Fruit fly (Drosophila melanogaster) whole organism, pupa: ENCODE measurements around the gene CG14324.

ENCODE experiments used
- CG10348 ChIP-seq: fragments of 200-800 bp; sonication (Bioruptor generic); IDR thresholded peaks from 2 replicates; pipeline ENCODE4 v1.3.6; 2022; ENCODE audit warnings: missing biosample characterization, missing genetic modification characterization
- CG12605 ChIP-seq: fragments of 200-800 bp; sonication (Bioruptor generic); IDR thresholded peaks from 2 replicates; pipeline ENCODE4 v1.3.6; 2022; ENCODE audit warnings: missing biosample characterization, missing genetic modification characterization
- CG13204 ChIP-seq: fragments of 200-800 bp; sonication (Bioruptor generic); optimal IDR thresholded peaks from 2 replicates; lab custom pipeline; 2018; ENCODE audit warnings: missing biosample characterization, mild to moderate bottlenecking, missing genetic modification characterization, moderate library complexity
- CG14655 ChIP-seq: fragments of 200-800 bp; sonication (Bioruptor generic); optimal IDR thresholded peaks from 3 replicates; lab custom pipeline; 2017; ENCODE audit warnings: mild to moderate bottlenecking, missing biosample characterization, missing genetic modification reagents, missing genetic modification characterization
- CG15710 ChIP-seq: fragments of 200-800 bp; sonication (Bioruptor generic); optimal IDR thresholded peaks from 2 replicates; lab custom pipeline; 2018; ENCODE audit warnings: missing biosample characterization, mild to moderate bottlenecking, missing genetic modification characterization, moderate library complexity
- CG17806 ChIP-seq: fragments of 200-800 bp; sonication (Bioruptor generic); optimal IDR thresholded peaks from 2 replicates; lab custom pipeline; 2018; ENCODE audit warnings: missing biosample characterization, mild to moderate bottlenecking, missing genetic modification characterization, moderate library complexity
- CG32121 ChIP-seq: fragments of 200-800 bp; sonication (Bioruptor generic); IDR thresholded peaks from 2 replicates; pipeline ENCODE4 v1.3.6; 2022; ENCODE audit warnings: missing biosample characterization, missing genetic modification characterization
- CG34367 ChIP-seq: fragments of 200-800 bp; sonication (Bioruptor generic); optimal IDR thresholded peaks from 2 replicates; lab custom pipeline; 2018; ENCODE audit warnings: missing biosample characterization, mild to moderate bottlenecking, missing genetic modification characterization
- CG4496 ChIP-seq: fragments of 200-800 bp; sonication (Bioruptor generic); IDR thresholded peaks from 3 replicates; pipeline ENCODE4 v1.3.6; 2022; ENCODE audit warnings: missing biosample characterization, missing genetic modification characterization
- CG8159 ChIP-seq: fragments of 200-800 bp; sonication (Bioruptor generic); optimal IDR thresholded peaks from 3 replicates; lab custom pipeline; 2018; ENCODE audit warnings: missing biosample characterization, mild to moderate bottlenecking, missing genetic modification characterization, moderate library complexity
- CG8301 ChIP-seq: fragments of 200-800 bp; sonication (Bioruptor generic); optimal IDR thresholded peaks from 2 replicates; lab custom pipeline; 2018; ENCODE audit warnings: missing biosample characterization, mild to moderate bottlenecking, missing genetic modification characterization
- CG9948 ChIP-seq: fragments of 200-800 bp; sonication (Bioruptor generic); optimal IDR thresholded peaks from 2 replicates; lab custom pipeline; 2018; ENCODE audit warnings: missing biosample characterization, mild to moderate bottlenecking, missing genetic modification characterization, moderate library complexity
- D1 ChIP-seq: fragments of 200-800 bp; sonication (Bioruptor generic); optimal IDR thresholded peaks from 2 replicates; lab custom pipeline; 2018; ENCODE audit warnings: missing biosample characterization, mild to moderate bottlenecking, missing genetic modification characterization, moderate library complexity
- EcR ChIP-seq: fragments of 200-800 bp; sonication (Bioruptor generic); optimal IDR thresholded peaks from 3 replicates; lab custom pipeline; 2019; ENCODE audit warnings: missing biosample characterization, missing genetic modification characterization, mild to moderate bottlenecking, moderate library complexity, missing genetic modification reagents
- Ets98B ChIP-seq: fragments of 200-800 bp; sonication (Bioruptor generic); IDR thresholded peaks from 2 replicates; pipeline ENCODE4 v1.3.6; 2022; ENCODE audit warnings: missing biosample characterization, missing genetic modification characterization
- Pif1A ChIP-seq: fragments of 200-800 bp; sonication (Bioruptor generic); optimal IDR thresholded peaks from 3 replicates; lab custom pipeline; 2016; ENCODE audit warnings: missing biosample characterization, missing genetic modification characterization
- Pif1B ChIP-seq: fragments of 200-800 bp; sonication (Bioruptor generic); optimal IDR thresholded peaks from 3 replicates; lab custom pipeline; 2016; ENCODE audit warnings: missing biosample characterization, missing genetic modification characterization
- Snoo ChIP-seq: fragments of 200-800 bp; sonication (Bioruptor generic); optimal IDR thresholded peaks from 3 replicates; lab custom pipeline; 2017; ENCODE audit warnings: missing biosample characterization, mild to moderate bottlenecking, missing genetic modification characterization, inconsistent platforms
- fd96Ca ChIP-seq: fragments of 200-800 bp; sonication (Bioruptor generic); IDR thresholded peaks from 3 replicates; pipeline ENCODE4 v1.3.6; 2022; ENCODE audit warnings: missing biosample characterization, missing genetic modification characterization
- gl ChIP-seq: fragments of 200-800 bp; sonication (Bioruptor generic); optimal IDR thresholded peaks from 2 replicates; lab custom pipeline; 2018; ENCODE audit warnings: missing biosample characterization, mild to moderate bottlenecking, missing genetic modification characterization
- rn ChIP-seq: fragments of 200-800 bp; sonication (Bioruptor generic); IDR thresholded peaks from 2 replicates; pipeline ENCODE4 v1.3.6; 2022; ENCODE audit warnings: missing biosample characterization, missing genetic modification characterization

Gene CG14324

DNA sequence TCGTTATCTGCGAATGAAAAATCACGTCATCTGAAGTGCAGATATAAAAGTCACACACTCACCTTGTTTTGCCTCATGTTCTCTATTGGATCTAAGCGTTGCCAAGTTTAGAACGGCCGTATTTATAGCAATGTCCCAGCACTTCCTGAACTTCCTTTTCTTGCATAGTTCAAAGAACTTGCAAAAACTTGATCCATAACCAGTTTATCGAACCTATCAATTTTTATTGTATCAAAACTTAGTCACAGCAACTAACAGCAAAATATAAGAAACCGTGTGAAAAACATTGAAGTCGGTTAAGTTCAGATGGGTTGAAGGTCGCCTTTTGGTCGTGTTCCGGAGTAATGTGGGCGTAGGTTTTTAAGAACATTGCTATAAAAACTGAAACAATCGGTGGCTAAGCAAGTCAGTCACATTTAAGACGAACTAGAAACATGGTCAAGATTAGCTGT, at the start of gene CG14324, which contains the start of gene CG14326:
TSS of gene CG14324 (minus strand) at position 101 of the 452 bp plus-strand sequence.
TSS of gene CG14326 (plus strand) at position 402 of the 452 bp plus-strand sequence.
- TF ChIP-seq gl (tag; lab: Kevin White, UChicago) (no peak), CG9948 (tag; lab: Kevin White, UChicago) (no peak), CG12605 (no peak), CG10348 (GFP tag; lab: Robert Waterston, UW) (no peak), CG34367 (tag; lab: Kevin White, UChicago) (no peak), Snoo (tag; lab: Kevin White, UChicago) (no peak), CG4496 (GFP tag; lab: Robert Waterston, UW) (no peak), CG8159 (tag; lab: Kevin White, UChicago) (no peak)
- TF ChIP-seq, all 21 proteins: peak for 0

DNA sequence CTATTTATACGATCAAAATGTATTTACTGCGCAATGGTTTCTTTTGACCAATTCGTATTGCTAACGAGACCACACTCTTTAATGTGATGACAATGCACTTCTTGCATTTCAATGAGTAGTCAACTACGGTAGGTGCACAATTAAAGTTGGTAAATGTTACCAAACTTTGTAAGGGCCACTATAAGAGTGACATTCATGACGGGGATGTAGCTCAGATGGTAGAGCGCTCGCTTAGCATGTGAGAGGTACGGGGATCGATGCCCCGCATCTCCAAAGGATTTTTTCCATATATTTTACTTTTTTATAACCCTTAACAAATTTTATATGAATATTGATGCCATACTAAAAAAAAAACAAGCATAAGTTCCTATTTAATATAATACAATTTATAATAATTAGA, 49.4 kb upstream of the CG14324 start:
- TF ChIP-seq fd96Ca (GFP tag; lab: Robert Waterston, UW) (no peak), CG12605 (no peak), CG14655 (no peak), Pif1A (no peak), CG9948 (tag; lab: Kevin White, UChicago) (no peak), Snoo (tag; lab: Kevin White, UChicago) (no peak)

DNA sequence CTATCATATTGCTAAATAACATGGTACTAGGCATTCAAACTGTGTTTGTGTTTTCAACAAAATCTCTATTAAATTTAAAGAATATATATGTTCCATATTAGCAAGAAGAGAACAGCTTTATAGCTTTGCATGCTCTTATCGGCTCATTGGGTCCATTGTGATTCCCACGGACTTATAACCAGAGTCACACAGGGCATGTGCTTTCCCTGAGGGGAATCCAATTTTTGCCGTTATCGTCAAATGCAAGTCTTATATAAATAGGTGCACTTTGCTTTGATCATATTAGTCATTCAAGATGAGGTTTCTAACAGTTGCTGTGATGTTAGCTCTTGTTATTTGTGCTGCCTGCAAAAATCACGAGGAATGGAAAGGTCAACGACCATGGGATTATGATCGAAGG, 48.7 kb upstream of the CG14324 start, which contains the start of gene CG45045:
TSS of gene CG45045 (plus strand) at position 294 of the 400 bp plus-strand sequence.
- TF ChIP-seq CG8301 (no peak), CG17806 (no peak), CG32121 (GFP tag; lab: Robert Waterston, UW) (no peak), CG13204 (GFP tag; lab: Kevin White, UChicago) (no peak), CG8159 (tag; lab: Kevin White, UChicago) (no peak), gl (tag; lab: Kevin White, UChicago) (no peak), CG15710 (tag; lab: Kevin White, UChicago) (no peak), CG14655 (no peak), CG10348 (GFP tag; lab: Robert Waterston, UW) (no peak), Snoo (tag; lab: Kevin White, UChicago) (no peak), D1 (tag; lab: Kevin White, UChicago) (no peak)

DNA sequence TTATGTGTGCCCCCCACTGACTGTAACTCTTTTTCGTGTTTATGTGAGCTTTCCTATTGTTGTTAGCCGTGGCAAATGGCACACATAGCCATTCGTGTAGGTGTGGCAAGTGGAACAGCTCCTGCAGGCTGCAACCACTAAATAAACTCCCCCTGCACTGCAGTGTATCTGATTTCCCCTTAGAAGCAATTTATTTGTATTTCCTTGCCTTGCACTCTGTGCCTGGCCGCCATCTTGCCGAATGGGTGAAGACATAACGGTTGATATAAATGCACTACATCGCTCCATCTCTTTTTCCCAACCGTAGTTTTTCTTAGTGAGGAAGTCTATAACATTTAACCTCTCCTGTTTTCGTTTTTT, 48.2 kb upstream of the CG14324 start:
- TF ChIP-seq CG34367 (tag; lab: Kevin White, UChicago): no peak

DNA sequence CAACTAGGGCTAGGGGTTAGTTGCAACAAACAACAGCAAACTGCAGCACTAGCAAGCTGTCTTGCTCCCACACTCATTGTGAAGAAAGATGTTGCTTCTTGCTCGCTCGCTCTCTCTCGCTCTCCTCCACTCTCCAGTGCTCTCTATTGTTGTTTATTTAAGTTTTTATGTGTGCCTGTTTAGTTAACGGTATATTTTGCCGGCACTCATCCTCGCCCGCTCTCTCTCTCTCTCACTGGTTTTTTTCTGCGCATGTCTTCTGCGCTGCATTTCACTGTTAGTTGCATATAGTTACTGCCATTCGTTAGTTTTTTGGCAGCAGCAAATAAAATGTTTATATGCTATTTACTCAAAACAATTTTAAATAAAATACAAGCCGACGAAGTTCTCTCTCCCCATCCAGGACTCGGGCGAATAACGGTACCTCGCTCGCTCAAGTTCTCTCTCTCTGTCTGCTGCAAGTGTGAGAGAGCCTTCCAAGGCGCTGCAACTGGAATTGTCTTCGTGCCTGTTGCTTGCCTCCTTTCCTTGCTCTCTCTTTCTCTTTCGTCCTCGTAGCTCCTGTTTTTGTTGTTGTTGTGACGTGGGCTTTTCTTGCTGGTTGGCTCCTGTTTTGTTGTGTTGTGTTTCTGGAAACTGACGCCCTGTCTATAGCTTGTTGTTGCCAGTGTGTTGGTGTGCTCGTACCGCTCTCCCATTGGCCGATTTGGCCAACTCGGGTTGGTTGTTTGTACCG, 47.6 kb upstream of the CG14324 start:
- TF ChIP-seq fd96Ca (GFP tag; lab: Robert Waterston, UW) (no peak), CG15710 (tag; lab: Kevin White, UChicago) (no peak), CG9948 (tag; lab: Kevin White, UChicago) (no peak), CG10348 (GFP tag; lab: Robert Waterston, UW) (no peak), gl (tag; lab: Kevin White, UChicago) (no peak), CG8301 (no peak), Pif1A (no peak), Pif1B (GFP tag; lab: Kevin White, UChicago) (no peak), EcR (GFP tag; lab: Kevin White, UChicago) (no peak), CG34367 (tag; lab: Kevin White, UChicago) (no peak)

DNA sequence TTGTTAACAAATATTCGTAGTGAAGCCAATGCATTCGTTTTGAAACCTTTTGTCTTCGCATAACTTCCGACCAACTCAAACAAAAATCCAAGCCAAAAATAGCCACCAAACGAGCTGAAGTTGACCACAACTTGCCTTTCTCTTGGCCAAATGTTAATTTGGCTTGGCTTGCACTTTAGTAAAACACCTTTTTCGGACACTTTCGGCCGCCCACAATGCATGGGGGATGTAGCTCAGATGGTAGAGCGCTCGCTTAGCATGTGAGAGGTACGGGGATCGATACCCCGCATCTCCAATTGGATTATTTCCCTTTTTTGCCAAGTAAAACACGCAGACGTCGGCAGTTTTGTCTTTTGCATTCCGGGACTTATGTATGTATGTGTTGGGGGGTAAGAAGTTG, 38.3 kb upstream of the CG14324 start:
- TF ChIP-seq rn (no peak), CG15710 (tag; lab: Kevin White, UChicago) (no peak), CG10348 (GFP tag; lab: Robert Waterston, UW) (no peak), CG14655 (no peak), Snoo (tag; lab: Kevin White, UChicago) (no peak), EcR (GFP tag; lab: Kevin White, UChicago) (no peak), CG8301 (no peak), CG13204 (GFP tag; lab: Kevin White, UChicago) (no peak), CG8159 (tag; lab: Kevin White, UChicago) (no peak), Pif1A (no peak), CG34367 (tag; lab: Kevin White, UChicago) (no peak), CG32121 (GFP tag; lab: Robert Waterston, UW) (no peak), Ets98B (no peak)
- TF ChIP-seq, all 21 proteins: peak for 0

DNA sequence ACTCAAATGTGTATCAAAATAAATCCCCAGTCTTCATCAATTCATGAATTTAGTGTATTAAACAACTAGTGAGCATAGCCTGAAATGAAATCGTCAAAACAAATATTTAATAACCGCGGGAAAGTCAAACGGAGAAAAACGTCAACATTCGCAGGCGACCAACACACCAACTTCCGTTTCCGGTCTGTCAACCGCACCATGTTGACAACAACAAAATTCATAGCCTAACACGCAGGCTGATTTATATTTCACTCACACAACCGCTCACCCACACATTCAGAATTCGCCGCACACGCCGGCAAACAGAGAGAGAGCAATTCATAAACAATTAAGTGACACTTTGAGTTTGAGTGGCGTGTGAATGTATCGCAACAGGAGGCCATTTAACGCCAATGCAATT, 36.4 kb upstream of the CG14324 start:
- no peak for TF ChIP-seq rn
- TF ChIP-seq Pif1B (GFP tag; lab: Kevin White, UChicago): no peak
- TF ChIP-seq Snoo (tag; lab: Kevin White, UChicago): peak; percentile 45
- TF ChIP-seq fd96Ca (GFP tag; lab: Robert Waterston, UW): no peak
- no peak for TF ChIP-seq CG8159 (tag; lab: Kevin White, UChicago)
- no peak for TF ChIP-seq CG10348 (GFP tag; lab: Robert Waterston, UW)
- TF ChIP-seq CG17806: no peak
- no peak for TF ChIP-seq Pif1A
- peak; percentile 23 for TF ChIP-seq CG34367 (tag; lab: Kevin White, UChicago)
- TF ChIP-seq gl (tag; lab: Kevin White, UChicago): no peak
- no peak for TF ChIP-seq CG13204 (GFP tag; lab: Kevin White, UChicago)
- peak; percentile 32; the same call in 1 of the 3 replicates for TF ChIP-seq CG4496 (GFP tag; lab: Robert Waterston, UW)
- TF ChIP-seq CG9948 (tag; lab: Kevin White, UChicago): no peak
- TF ChIP-seq D1 (tag; lab: Kevin White, UChicago): no peak
